Worm (Caenorhabditis elegans): Measurements from ENCODE around the gene kynu-1.

- no peak for TF ChIP-seq W03F9.2 (tag; optimal IDR thresholded peaks at IDR 0.05)
- no peak for TF ChIP-seq him-1 (tag; optimal IDR thresholded peaks at IDR 0.05)
- TF ChIP-seq dao-5 (tag; optimal IDR thresholded peaks at IDR 0.05) = no peak
Measured at ce11 chrX:6118086-6118825, 9.1 kb upstream of the kynu-1 start, which contains the start of gene C15H9.2.
